Fruit fly (Drosophila melanogaster) S2 (cell line): ENCODE data around the gene myo.

Experiments used
- CG8478 ChIP-seq: fragments of >200 bp; optimal IDR thresholded peaks from 2 replicates; lab custom pipeline; 2018
- CTCF ChIP-seq, 2 experiments: fragments of >200 bp; optimal IDR thresholded peaks; 2 replicates each; lab custom pipeline; 2018

dm6 chr4:697463-697862, 1.6 kb upstream of the myo start, which contains the start of gene ey:
- no peak for TF ChIP-seq CG8478 (lab: Kevin White, UChicago)
- TF ChIP-seq CTCF (optimal IDR thresholded peaks at IDR 0.05; lab: Kevin White, UChicago): peak; percentile 49 to 67
